Fruit fly (Drosophila melanogaster) whole organism, adult: ENCODE measurements around the gene CG8119.

Experiments used
- CG11617 ChIP-seq: fragments of 200-800 bp; sonication (Bioruptor generic); optimal IDR thresholded peaks from 2 replicates; lab custom pipeline; 2017; ENCODE audit warnings: mild to moderate bottlenecking, missing biosample characterization, missing genetic modification reagents, missing genetic modification characterization
- CG12768 ChIP-seq: fragments of 200-800 bp; sonication (Bioruptor generic); optimal IDR thresholded peaks from 2 replicates; lab custom pipeline; 2017; ENCODE audit warnings: missing biosample characterization, missing genetic modification characterization, mild to moderate bottlenecking, moderate library complexity, missing genetic modification reagents
- CG14711 ChIP-seq: fragments of 200-800 bp; sonication (Bioruptor generic); optimal IDR thresholded peaks from 2 replicates; lab custom pipeline; 2018; ENCODE audit warnings: missing biosample characterization, mild to moderate bottlenecking, missing genetic modification characterization, moderate library complexity
- CG1620 ChIP-seq: fragments of 200-800 bp; sonication (Bioruptor generic); optimal IDR thresholded peaks from 2 replicates; lab custom pipeline; 2016; ENCODE audit warnings: missing biosample characterization, missing genetic modification characterization
- CG33017 ChIP-seq: fragments of 200-800 bp; sonication (Bioruptor generic); optimal IDR thresholded peaks from 2 replicates; lab custom pipeline; 2018; ENCODE audit warnings: missing biosample characterization, mild to moderate bottlenecking, missing genetic modification characterization, moderate library complexity
- CG5204 ChIP-seq: fragments of 200-800 bp; sonication (Bioruptor generic); optimal IDR thresholded peaks from 2 replicates; lab custom pipeline; 2016; ENCODE audit warnings: missing biosample characterization, missing genetic modification characterization
- CG7045 ChIP-seq: fragments of 200-800 bp; sonication (Bioruptor generic); optimal IDR thresholded peaks from 2 replicates; lab custom pipeline; 2017; ENCODE audit warnings: missing biosample characterization, mild to moderate bottlenecking, missing genetic modification characterization
- CG7101 ChIP-seq: fragments of 200-800 bp; sonication (Bioruptor generic); optimal IDR thresholded peaks from 2 replicates; lab custom pipeline; 2018; ENCODE audit warnings: missing biosample characterization, mild to moderate bottlenecking, missing genetic modification characterization, moderate library complexity
- Clk ChIP-seq: fragments of 200-800 bp; sonication (Bioruptor generic); optimal IDR thresholded peaks from 2 replicates; lab custom pipeline; 2017; ENCODE audit warnings: missing biosample characterization, missing genetic modification characterization
- Crg-1 ChIP-seq: fragments of 200-800 bp; sonication (Bioruptor generic); optimal IDR thresholded peaks from 2 replicates; lab custom pipeline; 2016; ENCODE audit warnings: missing biosample characterization, missing genetic modification characterization
- Hr96 ChIP-seq: fragments of 200-800 bp; sonication (Bioruptor generic); optimal IDR thresholded peaks from 2 replicates; lab custom pipeline; 2016; ENCODE audit warnings: missing biosample characterization, missing genetic modification characterization
- Mnt ChIP-seq: fragments of 200-800 bp; sonication (Bioruptor generic); optimal IDR thresholded peaks from 2 replicates; lab custom pipeline; 2016; ENCODE audit warnings: missing biosample characterization, mild to moderate bottlenecking, missing genetic modification characterization
- bab1 ChIP-seq: fragments of 200-800 bp; sonication (Bioruptor generic); optimal IDR thresholded peaks from 3 replicates; lab custom pipeline; 2019; ENCODE audit warnings: missing biosample characterization, mild to moderate bottlenecking, missing genetic modification characterization, moderate library complexity
- cic ChIP-seq: fragments of 200-800 bp; sonication (Bioruptor generic); optimal IDR thresholded peaks from 2 replicates; lab custom pipeline; 2017; ENCODE audit warnings: missing biosample characterization, mild to moderate bottlenecking, missing genetic modification characterization, moderate library complexity
- cnc ChIP-seq, 2 experiments: fragments of >200 bp; optimal IDR thresholded peaks; 2 replicates each; lab custom pipeline; 2017
- kay ChIP-seq: fragments of 200-800 bp; sonication (Bioruptor generic); peaks from one replicate; lab custom pipeline; 2016; ENCODE audit warnings: missing biosample characterization, missing genetic modification characterization, borderline replicate concordance
- ovo ChIP-seq: fragments of 200-800 bp; sonication (Bioruptor generic); optimal IDR thresholded peaks from 2 replicates; lab custom pipeline; 2016; ENCODE audit warnings: missing biosample characterization, missing genetic modification characterization
- pad ChIP-seq: fragments of 200-800 bp; sonication (Bioruptor generic); optimal IDR thresholded peaks from 3 replicates; lab custom pipeline; 2017; ENCODE audit warnings: missing biosample characterization, missing genetic modification characterization, mild to moderate bottlenecking, moderate library complexity, missing genetic modification reagents
- tj ChIP-seq: fragments of 200-800 bp; sonication (Bioruptor generic); optimal IDR thresholded peaks from 3 replicates; lab custom pipeline; 2017; ENCODE audit warnings: missing biosample characterization, mild to moderate bottlenecking, missing genetic modification characterization, moderate library complexity
- toe ChIP-seq: fragments of 200-800 bp; sonication (Bioruptor generic); optimal IDR thresholded peaks from 2 replicates; lab custom pipeline; 2016; ENCODE audit warnings: missing biosample characterization, missing genetic modification characterization

Gene CG8119

dm6 chrX:15643210-15643609 is 19.2 kb upstream of the CG8119 start:
- TF ChIP-seq Hr96 (GFP tag; lab: Kevin White, UChicago), result no peak

- TF ChIP-seq CG7101 (tag; lab: Kevin White, UChicago) (no peak), tj (GFP tag; lab: Kevin White, UChicago) (no peak), Crg-1 (GFP tag; lab: Kevin White, UChicago) (no peak), Hr96 (GFP tag; lab: Kevin White, UChicago) (no peak), ovo (GFP tag; lab: Kevin White, UChicago) (no peak)
Observed at dm6 chrX:15643922-15644321, 18.5 kb upstream of the CG8119 start, which contains the start of gene CG8117. Gene CG8117 (plus strand): TSS chrX:15644222.

dm6 chrX:15646792-15647191 is 15.6 kb upstream of the CG8119 start:
- TF ChIP-seq Clk (GFP tag; lab: Kevin White, UChicago) (no peak), CG12768 (GFP tag; lab: Kevin White, UChicago) (no peak), cic (no peak), bab1 (GFP tag; lab: Kevin White, UChicago) (no peak), CG1620 (GFP tag; lab: Kevin White, UChicago) (no peak), CG14711 (tag; lab: Kevin White, UChicago) (no peak), CG5204 (GFP tag; lab: Kevin White, UChicago) (no peak)

dm6 chrX:15648180-15648579 is 14.2 kb upstream of the CG8119 start:
- no peak for TF ChIP-seq kay (GFP tag; lab: Kevin White, UChicago)
- TF ChIP-seq Crg-1 (GFP tag; lab: Kevin White, UChicago), result no peak
- TF ChIP-seq CG12768 (GFP tag; lab: Kevin White, UChicago), result no peak
- no peak for TF ChIP-seq Hr96 (GFP tag; lab: Kevin White, UChicago)
- TF ChIP-seq CG5204 (GFP tag; lab: Kevin White, UChicago), result no peak
- TF ChIP-seq CG1620 (GFP tag; lab: Kevin White, UChicago), result no peak
- no peak for TF ChIP-seq CG11617 (GFP tag; lab: Kevin White, UChicago)
- no peak for TF ChIP-seq tj (GFP tag; lab: Kevin White, UChicago)
- no peak for TF ChIP-seq cic
- no peak for TF ChIP-seq pad (GFP tag; lab: Kevin White, UChicago)
- no peak for TF ChIP-seq Mnt (GFP tag; lab: Kevin White, UChicago)
- TF ChIP-seq CG7045 (GFP tag; lab: Kevin White, UChicago), result no peak
- TF ChIP-seq toe (GFP tag; lab: Kevin White, UChicago), result no peak
- TF ChIP-seq Clk (GFP tag; lab: Kevin White, UChicago), result no peak
- TF ChIP-seq CG14711 (tag; lab: Kevin White, UChicago), result no peak
- no peak for TF ChIP-seq CG33017
- TF ChIP-seq CG7101 (tag; lab: Kevin White, UChicago), result no peak
- no peak for TF ChIP-seq cnc (optimal IDR thresholded peaks at IDR 0.05; lab: Kevin White, UChicago)
- no peak for TF ChIP-seq bab1 (GFP tag; lab: Kevin White, UChicago)

- no peak for TF ChIP-seq cic
- TF ChIP-seq CG11617 (GFP tag; lab: Kevin White, UChicago), result no peak
- no peak for TF ChIP-seq Mnt (GFP tag; lab: Kevin White, UChicago)
- no peak for TF ChIP-seq kay (GFP tag; lab: Kevin White, UChicago)
- TF ChIP-seq CG1620 (GFP tag; lab: Kevin White, UChicago), result no peak
- no peak for TF ChIP-seq bab1 (GFP tag; lab: Kevin White, UChicago)
- no peak for TF ChIP-seq cnc (optimal IDR thresholded peaks at IDR 0.05; lab: Kevin White, UChicago)
- no peak for TF ChIP-seq Clk (GFP tag; lab: Kevin White, UChicago)
- TF ChIP-seq CG14711 (tag; lab: Kevin White, UChicago), result no peak
- TF ChIP-seq CG12768 (GFP tag; lab: Kevin White, UChicago), result no peak
- TF ChIP-seq toe (GFP tag; lab: Kevin White, UChicago), result no peak
- TF ChIP-seq ovo (GFP tag; lab: Kevin White, UChicago), result no peak
- no peak for TF ChIP-seq CG33017
- TF ChIP-seq tj (GFP tag; lab: Kevin White, UChicago), result no peak
- TF ChIP-seq Crg-1 (GFP tag; lab: Kevin White, UChicago), result no peak
- no peak for TF ChIP-seq CG7101 (tag; lab: Kevin White, UChicago)
- TF ChIP-seq CG5204 (GFP tag; lab: Kevin White, UChicago), result no peak
- TF ChIP-seq CG7045 (GFP tag; lab: Kevin White, UChicago), result no peak
- no peak for TF ChIP-seq pad (GFP tag; lab: Kevin White, UChicago)
- no peak for TF ChIP-seq Hr96 (GFP tag; lab: Kevin White, UChicago)
Observed at dm6 chrX:15649507-15649906, 12.9 kb upstream of the CG8119 start.

- TF ChIP-seq toe (GFP tag; lab: Kevin White, UChicago) (no peak), CG7045 (GFP tag; lab: Kevin White, UChicago) (no peak), CG11617 (GFP tag; lab: Kevin White, UChicago) (no peak), CG14711 (tag; lab: Kevin White, UChicago) (no peak), tj (GFP tag; lab: Kevin White, UChicago) (no peak), cnc (optimal IDR thresholded peaks at IDR 0.05; lab: Kevin White, UChicago) (no peak), Crg-1 (GFP tag; lab: Kevin White, UChicago) (no peak), ovo (GFP tag; lab: Kevin White, UChicago) (no peak), CG1620 (GFP tag; lab: Kevin White, UChicago) (no peak), bab1 (GFP tag; lab: Kevin White, UChicago) (no peak), CG12768 (GFP tag; lab: Kevin White, UChicago) (no peak), CG7101 (tag; lab: Kevin White, UChicago) (no peak), Clk (GFP tag; lab: Kevin White, UChicago) (no peak), cic (no peak)
Observed at dm6 chrX:15651559-15651958, 10.8 kb upstream of the CG8119 start.
